Worm (Caenorhabditis elegans) whole organism, L1 larva: ENCODE data around the gene ssq-1.

ENCODE experiments used
- C04F5.9 ChIP-seq: sonication (generic microtip); optimal IDR thresholded peaks from 2 replicates; lab custom pipeline; 2016; ENCODE audit warnings: missing genetic modification characterization, missing compliant biosample characterization
- C16A3.4 ChIP-seq: fragments of 150-350 bp; optimal IDR thresholded peaks from 2 replicates; lab custom pipeline; 2014; ENCODE audit warnings: missing biosample characterization, missing genetic modification characterization
- F16B12.6 ChIP-seq: fragments of 150-350 bp; optimal IDR thresholded peaks from 2 replicates; lab custom pipeline; 2014; ENCODE audit warnings: missing biosample characterization, missing genetic modification characterization
- Y116A8C.19 ChIP-seq: sonication (generic microtip); optimal IDR thresholded peaks from 2 replicates; lab custom pipeline; 2016; ENCODE audit warnings: missing compliant biosample characterization, missing genetic modification characterization, borderline replicate concordance
- aha-1 ChIP-seq: fragments of 150-350 bp; optimal IDR thresholded peaks from 2 replicates; lab custom pipeline; 2014; ENCODE audit warnings: missing biosample characterization, missing genetic modification characterization
- alr-1 ChIP-seq: fragments of 200-800 bp; sonication (Bioruptor generic); optimal IDR thresholded peaks from 2 replicates; lab custom pipeline; 2018; ENCODE audit warnings: borderline replicate concordance, mild to moderate bottlenecking, missing genetic modification characterization, missing compliant biosample characterization
- ama-1 ChIP-seq: fragments of 150-350 bp; optimal IDR thresholded peaks from 2 replicates; lab custom pipeline; 2014
- blmp-1 ChIP-seq: fragments of 150-350 bp; optimal IDR thresholded peaks from 2 replicates; lab custom pipeline; 2014; ENCODE audit warnings: missing biosample characterization, missing genetic modification characterization
- ceh-8 ChIP-seq: fragments of 200-800 bp; sonication (Bioruptor generic); optimal IDR thresholded peaks from 2 replicates; lab custom pipeline; 2018; ENCODE audit warnings: mild to moderate bottlenecking, missing genetic modification characterization, moderate library complexity, missing compliant biosample characterization
- ceh-82 ChIP-seq, 3 experiments: fragments of 150-350 bp in 1 of 3; sonication (generic microtip) in 2 of 3; optimal IDR thresholded peaks; 2 replicates each; lab custom pipeline; 2014 to 2017; ENCODE audit warnings: missing biosample characterization in 3 of 3, missing genetic modification characterization in 3 of 3
- ceh-88 ChIP-seq: fragments of 200-800 bp; sonication (Bioruptor generic); IDR thresholded peaks from 2 replicates; pipeline ENCODE4 v1.3.6; 2022; ENCODE audit warnings: missing genetic modification characterization, missing compliant biosample characterization
- dpl-1 ChIP-seq, 3 experiments: fragments of 150-350 bp in 2 of 3; sonication (generic microtip) in 1 of 3; optimal IDR thresholded peaks; 2 replicates each; lab custom pipeline; 2014 to 2017; ENCODE audit warnings: missing biosample characterization in 3 of 3, missing genetic modification characterization in 3 of 3, missing genetic modification reagents in 3 of 3
- efl-1 ChIP-seq, 4 experiments: fragments of 150-350 bp; optimal IDR thresholded peaks in 3 of 4; peaks in 1 of 4; 1 replicate in 1 of 4; 2 replicates in 3 of 4; lab custom pipeline; 2014; ENCODE audit warnings: missing biosample characterization in 2 of 4, missing genetic modification characterization in 2 of 4, missing genetic modification reagents in 2 of 4
- efl-3 ChIP-seq: fragments of 200-800 bp; sonication (Bioruptor generic); optimal IDR thresholded peaks from 2 replicates; lab custom pipeline; 2018; ENCODE audit warnings: mild to moderate bottlenecking, missing genetic modification characterization, missing compliant biosample characterization
- egl-13 ChIP-seq: sonication (generic microtip); optimal IDR thresholded peaks from 2 replicates; lab custom pipeline; 2016; ENCODE audit warnings: missing genotype, missing genetic modification reagents, missing genetic modification characterization, missing compliant biosample characterization
- ets-5 ChIP-seq: fragments of 200-800 bp; sonication (Bioruptor generic); IDR thresholded peaks from 2 replicates; pipeline ENCODE4 v1.3.6; 2022; ENCODE audit warnings: missing genetic modification characterization, missing compliant biosample characterization
- fkh-10 ChIP-seq: sonication (generic microtip); optimal IDR thresholded peaks from 2 replicates; lab custom pipeline; 2017; ENCODE audit warnings: missing biosample characterization, missing genetic modification reagents, missing genetic modification characterization
- fkh-4 ChIP-seq: sonication (generic microtip); optimal IDR thresholded peaks from 2 replicates; lab custom pipeline; 2016; ENCODE audit warnings: missing compliant biosample characterization, missing genetic modification characterization, borderline replicate concordance
- fkh-8 ChIP-seq: sonication (generic microtip); optimal IDR thresholded peaks from 2 replicates; lab custom pipeline; 2016; ENCODE audit warnings: mild to moderate bottlenecking, missing genetic modification characterization, missing compliant biosample characterization
- fos-1 ChIP-seq: fragments of 150-350 bp; optimal IDR thresholded peaks from 2 replicates; lab custom pipeline; 2014; ENCODE audit warnings: missing biosample characterization, missing genetic modification characterization
- grh-1 ChIP-seq: fragments of 200-800 bp; sonication (Bioruptor generic); IDR thresholded peaks from 2 replicates; pipeline ENCODE4 v1.3.6; 2022; ENCODE audit warnings: missing genetic modification reagents, missing genetic modification characterization, missing compliant biosample characterization
- hlh-4 ChIP-seq: sonication (generic microtip); optimal IDR thresholded peaks from 2 replicates; lab custom pipeline; 2016; ENCODE audit warnings: mild to moderate bottlenecking, missing genetic modification characterization, missing compliant biosample characterization
- irx-1 ChIP-seq: sonication (generic microtip); optimal IDR thresholded peaks from 2 replicates; lab custom pipeline; 2016; ENCODE audit warnings: missing genetic modification characterization, missing compliant biosample characterization
- isw-1 ChIP-seq: fragments of 200-800 bp; sonication (Bioruptor generic); IDR thresholded peaks from 2 replicates; pipeline ENCODE4 v1.3.6; 2022; ENCODE audit warnings: missing genetic modification characterization, missing compliant biosample characterization
- lin-13 ChIP-seq: fragments of 150-350 bp; optimal IDR thresholded peaks from 2 replicates; lab custom pipeline; 2014; ENCODE audit warnings: missing biosample characterization, missing genetic modification reagents, missing genetic modification characterization
- lin-14 ChIP-seq: fragments of 200-800 bp; sonication (Bioruptor generic); optimal IDR thresholded peaks from 2 replicates; lab custom pipeline; 2018; ENCODE audit warnings: mild to moderate bottlenecking, missing genetic modification characterization, moderate library complexity, missing compliant biosample characterization
- lin-15B ChIP-seq: fragments of 150-350 bp; sonication (generic microtip); optimal IDR thresholded peaks from 3 replicates; lab custom pipeline; 2014; ENCODE audit warnings: missing biosample characterization, missing genetic modification characterization
- lin-35 ChIP-seq, 2 experiments: fragments of 150-350 bp; optimal IDR thresholded peaks; 2 replicates each; lab custom pipeline; 2014; ENCODE audit warnings: missing biosample characterization in 2 of 2, missing genetic modification characterization in 2 of 2, missing genetic modification reagents in 2 of 2
- lir-3 ChIP-seq: sonication (generic microtip); optimal IDR thresholded peaks from 2 replicates; lab custom pipeline; 2016; ENCODE audit warnings: mild to moderate bottlenecking, missing genetic modification characterization, moderate library complexity, missing compliant biosample characterization; ENCODE audit not compliant: poor library complexity
- lsy-2 ChIP-seq, 2 experiments: fragments of 150-350 bp; optimal IDR thresholded peaks; 2 replicates each; lab custom pipeline; 2014; ENCODE audit warnings: missing biosample characterization in 2 of 2, missing genetic modification characterization in 2 of 2
- mdl-1 ChIP-seq, 2 experiments: fragments of 150-350 bp; optimal IDR thresholded peaks; 2 replicates each; lab custom pipeline; 2014 to 2017; ENCODE audit warnings: missing biosample characterization in 2 of 2, missing genetic modification characterization in 2 of 2, inconsistent platforms in 1 of 2
- mef-2 ChIP-seq: fragments of 150-350 bp; optimal IDR thresholded peaks from 2 replicates; lab custom pipeline; 2014; ENCODE audit warnings: missing biosample characterization, missing genetic modification characterization
- mep-1 ChIP-seq: fragments of 150-350 bp; optimal IDR thresholded peaks from 2 replicates; lab custom pipeline; 2014; ENCODE audit warnings: missing biosample characterization, missing genetic modification characterization
- nhr-11 ChIP-seq: fragments of 150-350 bp; optimal IDR thresholded peaks from 2 replicates; lab custom pipeline; 2014; ENCODE audit warnings: missing biosample characterization, missing genetic modification characterization
- nhr-12 ChIP-seq: sonication (generic microtip); optimal IDR thresholded peaks from 2 replicates; lab custom pipeline; 2017; ENCODE audit warnings: missing biosample characterization, missing genetic modification characterization
- nhr-20 ChIP-seq: sonication (generic microtip); optimal IDR thresholded peaks from 2 replicates; lab custom pipeline; 2016; ENCODE audit warnings: mild to moderate bottlenecking, missing genetic modification characterization, missing compliant biosample characterization
- nhr-237 ChIP-seq: fragments of 150-350 bp; optimal IDR thresholded peaks from 2 replicates; lab custom pipeline; 2014; ENCODE audit warnings: missing biosample characterization, missing genetic modification characterization
- nhr-47 ChIP-seq: sonication (generic microtip); optimal IDR thresholded peaks from 2 replicates; lab custom pipeline; 2016; ENCODE audit warnings: mild to moderate bottlenecking, missing genetic modification characterization, moderate library complexity, missing compliant biosample characterization
- nhr-71 ChIP-seq: sonication (generic microtip); optimal IDR thresholded peaks from 2 replicates; lab custom pipeline; 2016; ENCODE audit warnings: mild to moderate bottlenecking, missing genetic modification characterization, moderate library complexity, missing compliant biosample characterization
- nhr-76 ChIP-seq: sonication (generic microtip); optimal IDR thresholded peaks from 2 replicates; lab custom pipeline; 2017; ENCODE audit warnings: missing biosample characterization, missing genetic modification characterization
- nhr-77 ChIP-seq: fragments of 150-350 bp; optimal IDR thresholded peaks from 2 replicates; lab custom pipeline; 2014; ENCODE audit warnings: missing biosample characterization, missing genetic modification characterization
- nhr-84 ChIP-seq: sonication (generic microtip); optimal IDR thresholded peaks from 2 replicates; lab custom pipeline; 2017; ENCODE audit warnings: missing biosample characterization, missing genetic modification characterization
- nhr-85 ChIP-seq: sonication (generic microtip); peaks from one replicate; lab custom pipeline; 2016; ENCODE audit warnings: missing genetic modification characterization, inconsistent platforms, missing compliant biosample characterization
- snu-23 ChIP-seq: sonication (generic microtip); optimal IDR thresholded peaks from 2 replicates; lab custom pipeline; 2016; ENCODE audit warnings: missing genetic modification characterization, missing compliant biosample characterization
- sox-4 ChIP-seq: sonication (generic microtip); optimal IDR thresholded peaks from 2 replicates; lab custom pipeline; 2016; ENCODE audit warnings: missing genetic modification characterization, missing compliant biosample characterization
- sup-37 ChIP-seq: fragments of 200-800 bp; sonication (Bioruptor generic); optimal IDR thresholded peaks from 2 replicates; lab custom pipeline; 2018; ENCODE audit warnings: mild to moderate bottlenecking, missing genetic modification characterization, missing compliant biosample characterization
- tbx-2 ChIP-seq: sonication (generic microtip); optimal IDR thresholded peaks from 2 replicates; lab custom pipeline; 2016; ENCODE audit warnings: missing genetic modification characterization, missing compliant biosample characterization
- unc-30 ChIP-seq: sonication (generic microtip); optimal IDR thresholded peaks from 2 replicates; lab custom pipeline; 2017; ENCODE audit warnings: missing biosample characterization, missing genetic modification characterization
- unc-62 ChIP-seq: fragments of 150-350 bp; optimal IDR thresholded peaks from 2 replicates; lab custom pipeline; 2014; ENCODE audit warnings: missing biosample characterization, missing genetic modification reagents, missing genetic modification characterization
- xbp-1 ChIP-seq: sonication (generic microtip); optimal IDR thresholded peaks from 2 replicates; lab custom pipeline; 2016; ENCODE audit warnings: missing genetic modification characterization, missing compliant biosample characterization
- ztf-11 ChIP-seq, 2 experiments: sonication (generic microtip); optimal IDR thresholded peaks; 2 replicates each; lab custom pipeline; 2016 to 2017; ENCODE audit warnings: missing genetic modification characterization in 2 of 2, missing biosample characterization in 1 of 2, missing compliant biosample characterization in 1 of 2

Gene ssq-1

ce11 chrIV:9852250-9852649, at the start of gene ssq-1:
Gene ssq-1, plus strand, starts transcription at chrIV:9852550.
- no peak for TF ChIP-seq lin-13 (GFP tag; lab: Kevin White, UChicago)
- TF ChIP-seq lir-3 (tag; lab: Kevin White, UChicago), result no peak
- no peak for TF ChIP-seq grh-1 (GFP tag; lab: Robert Waterston, UW)
- TF ChIP-seq mdl-1 (tag; optimal IDR thresholded peaks at IDR 0.05; lab: Kevin White, UChicago), result no peak
- no peak for TF ChIP-seq unc-30 (tag; lab: Kevin White, UChicago)
- TF ChIP-seq nhr-12 (tag; lab: Kevin White, UChicago), result no peak
- no peak for TF ChIP-seq hlh-4 (tag; lab: Kevin White, UChicago)
- TF ChIP-seq snu-23 (GFP tag; lab: Kevin White, UChicago), result no peak
- no peak for TF ChIP-seq ceh-88 (GFP tag; lab: Robert Waterston, UW)
- TF ChIP-seq nhr-84 (tag; lab: Kevin White, UChicago), result no peak
- TF ChIP-seq C16A3.4, result no peak
- TF ChIP-seq unc-62, result no peak
- no peak for TF ChIP-seq ztf-11 (tag; optimal IDR thresholded peaks at IDR 0.05; lab: Kevin White, UChicago)
- no peak for TF ChIP-seq nhr-77 (tag; lab: Kevin White, UChicago)
- TF ChIP-seq efl-3, result no peak
- TF ChIP-seq alr-1, result no peak
- TF ChIP-seq xbp-1, result no peak
- no peak for TF ChIP-seq mef-2 (tag; lab: Kevin White, UChicago)
- no peak for TF ChIP-seq egl-13 (tag; lab: Kevin White, UChicago)
- no peak for TF ChIP-seq tbx-2 (tag; lab: Kevin White, UChicago)

- TF ChIP-seq ceh-8 (GFP tag; lab: Kevin White, UChicago), result no peak
- TF ChIP-seq lin-13 (GFP tag; lab: Kevin White, UChicago), result no peak
- TF ChIP-seq ama-1, result no peak
- TF ChIP-seq nhr-85 (tag; lab: Kevin White, UChicago), result no peak
- TF ChIP-seq sup-37 (GFP tag; lab: Kevin White, UChicago), result no peak
- no peak for TF ChIP-seq nhr-47 (tag; lab: Kevin White, UChicago)
- peak; percentile 1 for TF ChIP-seq nhr-20 (tag; lab: Kevin White, UChicago)
- no peak for TF ChIP-seq isw-1
- TF ChIP-seq Y116A8C.19 (tag; lab: Kevin White, UChicago), result no peak
- no peak for TF ChIP-seq fos-1 (tag; lab: Kevin White, UChicago)
- TF ChIP-seq xbp-1, result no peak
- TF ChIP-seq blmp-1 (tag; lab: Kevin White, UChicago), result peak; percentile 65
- no peak for TF ChIP-seq dpl-1 (GFP tag; optimal IDR thresholded peaks at IDR 0.05; lab: Kevin White, UChicago)
- TF ChIP-seq nhr-237 (tag; lab: Kevin White, UChicago), result no peak
- no peak for TF ChIP-seq F16B12.6 (tag; lab: Kevin White, UChicago)
- TF ChIP-seq lin-15B (tag; lab: Kevin White, UChicago), result no peak
- TF ChIP-seq irx-1 (tag; lab: Kevin White, UChicago), result no peak
- TF ChIP-seq fkh-8 (tag; lab: Kevin White, UChicago), result no peak
- TF ChIP-seq ceh-82 (tag; optimal IDR thresholded peaks at IDR 0.05; lab: Kevin White, UChicago), result no peak
- TF ChIP-seq efl-1 (optimal IDR thresholded peaks at IDR 0.05; lab: Kevin White, UChicago), result no peak
- TF ChIP-seq efl-1 (GFP tag; optimal IDR thresholded peaks at IDR 0.05 in 1 of 2; lab: Kevin White, UChicago), result no peak
- no peak for TF ChIP-seq hlh-4 (tag; lab: Kevin White, UChicago)
- TF ChIP-seq aha-1 (tag; lab: Kevin White, UChicago), result no peak
- peak in 1 of 2 experiments; percentile 3 for TF ChIP-seq lin-35 (GFP tag; optimal IDR thresholded peaks at IDR 0.05; lab: Kevin White, UChicago)
- peak; percentile 18 for TF ChIP-seq nhr-71
- peak; percentile 3 for TF ChIP-seq mep-1 (tag; lab: Kevin White, UChicago)
- no peak for TF ChIP-seq lir-3 (tag; lab: Kevin White, UChicago)
- no peak for TF ChIP-seq nhr-11
- no peak for TF ChIP-seq grh-1 (GFP tag; lab: Robert Waterston, UW)
- peak; percentile 9 for TF ChIP-seq lin-14 (GFP tag; lab: Kevin White, UChicago)
- TF ChIP-seq C16A3.4, result no peak
- TF ChIP-seq unc-30 (tag; lab: Kevin White, UChicago), result no peak
- TF ChIP-seq nhr-76 (tag; lab: Kevin White, UChicago), result no peak
- TF ChIP-seq ztf-11 (tag; optimal IDR thresholded peaks at IDR 0.05; lab: Kevin White, UChicago), result no peak
- no peak for TF ChIP-seq tbx-2 (tag; lab: Kevin White, UChicago)
- TF ChIP-seq lsy-2 (tag; optimal IDR thresholded peaks at IDR 0.05; lab: Kevin White, UChicago), result peak in 1 of 2 experiments; percentile 44
- no peak for TF ChIP-seq unc-62
- TF ChIP-seq C04F5.9 (tag; lab: Kevin White, UChicago), result no peak
- TF ChIP-seq sox-4 (tag; lab: Kevin White, UChicago), result no peak
- TF ChIP-seq mdl-1 (tag; optimal IDR thresholded peaks at IDR 0.05; lab: Kevin White, UChicago), result no peak
- TF ChIP-seq fkh-10 (GFP tag; lab: Kevin White, UChicago), result no peak
- no peak for TF ChIP-seq ets-5
- no peak for TF ChIP-seq fkh-4 (tag; lab: Kevin White, UChicago)
These were observed 49.6 kb upstream of the ssq-1 start, which contains the start of gene fat-3 for ce11 chrIV:9802711-9803110. Gene fat-3, plus strand, starts transcription at chrIV:9803023.
